Fruit fly (Drosophila melanogaster) whole organism, embryonic: ENCODE measurements around the gene CG13392.

Experiments used
- Asciz ChIP-seq: fragments of 200-800 bp; sonication (Bioruptor generic); optimal IDR thresholded peaks from 2 replicates; lab custom pipeline; 2017; ENCODE audit warnings: missing biosample characterization, mild to moderate bottlenecking, missing genetic modification characterization, missing genetic modification reagents
- BtbVII ChIP-seq: fragments of 200-800 bp; sonication (Bioruptor generic); optimal IDR thresholded peaks from 3 replicates; lab custom pipeline; 2017; ENCODE audit warnings: missing biosample characterization, mild to moderate bottlenecking, missing genetic modification characterization
- CG11398 ChIP-seq: fragments of 200-800 bp; sonication (Bioruptor generic); optimal IDR thresholded peaks from 2 replicates; lab custom pipeline; 2016; ENCODE audit warnings: missing biosample characterization, missing genetic modification characterization
- CG11456 ChIP-seq: fragments of 200-800 bp; sonication (Bioruptor generic); IDR thresholded peaks from 3 replicates; pipeline ENCODE4 v1.3.6; 2022; ENCODE audit warnings: missing biosample characterization, missing genetic modification characterization
- CG12299 ChIP-seq: fragments of 200-800 bp; sonication (Bioruptor generic); optimal IDR thresholded peaks from 2 replicates; lab custom pipeline; 2018; ENCODE audit warnings: missing biosample characterization, mild to moderate bottlenecking, missing genetic modification characterization
- CG12744 ChIP-seq: fragments of 200-800 bp; sonication (Bioruptor generic); optimal IDR thresholded peaks from 2 replicates; lab custom pipeline; 2016; ENCODE audit warnings: missing biosample characterization, missing genetic modification characterization
- CG13424 ChIP-seq: fragments of 200-800 bp; sonication (Bioruptor generic); optimal IDR thresholded peaks from 2 replicates; lab custom pipeline; 2019; ENCODE audit warnings: missing biosample characterization, mild to moderate bottlenecking, missing genetic modification characterization, moderate library complexity
- CG13624 ChIP-seq: fragments of 200-800 bp; sonication (Bioruptor generic); optimal IDR thresholded peaks from 2 replicates; lab custom pipeline; 2016; ENCODE audit warnings: missing biosample characterization, missing genetic modification characterization
- CG14441 ChIP-seq: fragments of 200-800 bp; sonication (Bioruptor generic); IDR thresholded peaks from 2 replicates; pipeline ENCODE4 v1.3.6; 2022; ENCODE audit warnings: missing biosample characterization, missing genetic modification characterization
- CG14860 ChIP-seq: fragments of 200-800 bp; sonication (Bioruptor generic); IDR thresholded peaks from 3 replicates; pipeline ENCODE4 v1.3.6; 2022; ENCODE audit warnings: missing biosample characterization, missing genetic modification characterization; ENCODE audit not compliant: partially characterized antibody
- CG15601 ChIP-seq: fragments of 200-800 bp; sonication (Bioruptor generic); optimal IDR thresholded peaks from 3 replicates; lab custom pipeline; 2019; ENCODE audit warnings: missing biosample characterization, mild to moderate bottlenecking, missing genetic modification characterization, moderate library complexity
- CG1602 ChIP-seq: fragments of 200-800 bp; sonication (Bioruptor generic); optimal IDR thresholded peaks from 3 replicates; lab custom pipeline; 2016; ENCODE audit warnings: missing biosample characterization, missing genetic modification characterization
- CG16815 ChIP-seq: fragments of 200-800 bp; sonication (Bioruptor generic); optimal IDR thresholded peaks from 3 replicates; lab custom pipeline; 2017; ENCODE audit warnings: missing biosample characterization, mild to moderate bottlenecking, missing genetic modification characterization
- CG17385 ChIP-seq: fragments of 200-800 bp; sonication (Bioruptor generic); optimal IDR thresholded peaks from 3 replicates; lab custom pipeline; 2018; ENCODE audit warnings: missing biosample characterization, mild to moderate bottlenecking, missing genetic modification characterization
- CG18011 ChIP-seq: fragments of 200-800 bp; sonication (Bioruptor generic); optimal IDR thresholded peaks from 2 replicates; lab custom pipeline; 2017; ENCODE audit warnings: missing biosample characterization, missing genetic modification characterization, mild to moderate bottlenecking, moderate library complexity, missing genotype
- CG18262 ChIP-seq: fragments of 200-800 bp; optimal IDR thresholded peaks from 3 replicates; lab custom pipeline; 2019; ENCODE audit warnings: missing biosample characterization, mild to moderate bottlenecking, missing genetic modification characterization, moderate library complexity
- CG2678 ChIP-seq: fragments of 200-800 bp; sonication (Bioruptor generic); optimal IDR thresholded peaks from 3 replicates; lab custom pipeline; 2019; ENCODE audit warnings: missing biosample characterization, mild to moderate bottlenecking, missing genetic modification characterization, moderate library complexity
- CG30403 ChIP-seq: fragments of 200-800 bp; sonication (Bioruptor generic); optimal IDR thresholded peaks from 3 replicates; lab custom pipeline; 2016; ENCODE audit warnings: missing biosample characterization, missing genetic modification characterization
- CG31365 ChIP-seq: fragments of 200-800 bp; sonication (Bioruptor generic); optimal IDR thresholded peaks from 2 replicates; lab custom pipeline; 2018; ENCODE audit warnings: missing biosample characterization, mild to moderate bottlenecking, missing genetic modification characterization
- CG4328 ChIP-seq: fragments of 200-800 bp; sonication (Bioruptor generic); optimal IDR thresholded peaks from 3 replicates; lab custom pipeline; 2017; ENCODE audit warnings: missing biosample characterization, missing genetic modification reagents, missing genetic modification characterization
- CG7556 ChIP-seq: fragments of 200-800 bp; sonication (Bioruptor generic); optimal IDR thresholded peaks from 2 replicates; lab custom pipeline; 2017; ENCODE audit warnings: missing biosample characterization, mild to moderate bottlenecking, missing genetic modification characterization
- CG7963 ChIP-seq: fragments of 200-800 bp; sonication (Bioruptor generic); IDR thresholded peaks from 3 replicates; pipeline ENCODE4 v1.3.6; 2022; ENCODE audit warnings: missing biosample characterization, missing genetic modification characterization; ENCODE audit not compliant: partially characterized antibody
- D ChIP-seq, 2 experiments: fragments of 200-800 bp in 1 of 2; fragments of >200 bp in 1 of 2; sonication (Bioruptor generic) in 1 of 2; optimal IDR thresholded peaks; 2 replicates in 1 of 2; 3 replicates in 1 of 2; lab custom pipeline; 2017; ENCODE audit warnings: mild to moderate bottlenecking in 1 of 2, missing biosample characterization in 1 of 2, missing genetic modification characterization in 1 of 2, missing genetic modification reagents in 1 of 2
- Fer3 ChIP-seq: fragments of 200-800 bp; sonication (Bioruptor generic); optimal IDR thresholded peaks from 2 replicates; lab custom pipeline; 2018; ENCODE audit warnings: missing biosample characterization, mild to moderate bottlenecking, missing genetic modification characterization, moderate library complexity
- HLH54F ChIP-seq: fragments of 200-800 bp; sonication (Bioruptor generic); optimal IDR thresholded peaks from 3 replicates; lab custom pipeline; 2016; ENCODE audit warnings: missing biosample characterization, missing genetic modification characterization
- Hmr ChIP-seq: fragments of 200-800 bp; sonication (Bioruptor generic); optimal IDR thresholded peaks from 3 replicates; lab custom pipeline; 2017; ENCODE audit warnings: mild to moderate bottlenecking, missing biosample characterization, missing genetic modification reagents, missing genetic modification characterization
- Max ChIP-seq: fragments of 200-800 bp; sonication (Bioruptor generic); optimal IDR thresholded peaks from 2 replicates; lab custom pipeline; 2016; ENCODE audit warnings: missing biosample characterization, mild to moderate bottlenecking, missing genetic modification characterization
- Oli ChIP-seq: fragments of 200-800 bp; sonication (Bioruptor generic); optimal IDR thresholded peaks from 2 replicates; lab custom pipeline; 2018; ENCODE audit warnings: missing biosample characterization, mild to moderate bottlenecking, missing genetic modification characterization, moderate library complexity
- Sin3A ChIP-seq: fragments of >200 bp; optimal IDR thresholded peaks from 2 replicates; lab custom pipeline; 2018
- al ChIP-seq: fragments of 200-800 bp; sonication (Bioruptor generic); IDR thresholded peaks from 2 replicates; pipeline ENCODE4 v1.3.6; 2022; ENCODE audit warnings: missing biosample characterization, missing genetic modification characterization
- ase ChIP-seq: fragments of 200-800 bp; sonication (Bioruptor generic); IDR thresholded peaks from 3 replicates; pipeline ENCODE4 v1.3.6; 2022; ENCODE audit warnings: missing biosample characterization, missing genetic modification characterization
- cas ChIP-seq: fragments of 200-800 bp; sonication (Bioruptor generic); IDR thresholded peaks from 2 replicates; pipeline ENCODE4 v1.3.6; 2022; ENCODE audit warnings: missing biosample characterization, missing genetic modification characterization
- cg ChIP-seq: fragments of 200-800 bp; sonication (Bioruptor generic); optimal IDR thresholded peaks from 3 replicates; lab custom pipeline; 2019; ENCODE audit warnings: missing biosample characterization, mild to moderate bottlenecking, missing genetic modification characterization, moderate library complexity
- crp ChIP-seq, 2 experiments: fragments of 200-800 bp; sonication (Bioruptor generic); optimal IDR thresholded peaks; 2 replicates in 1 of 2; 3 replicates in 1 of 2; lab custom pipeline; 2017; ENCODE audit warnings: missing biosample characterization in 2 of 2, missing genetic modification characterization in 2 of 2, mild to moderate bottlenecking in 1 of 2, moderate library complexity in 1 of 2
- dmrt11E ChIP-seq: fragments of 200-800 bp; sonication (Bioruptor generic); optimal IDR thresholded peaks from 3 replicates; lab custom pipeline; 2018; ENCODE audit warnings: missing biosample characterization, mild to moderate bottlenecking, missing genetic modification characterization, moderate library complexity
- en ChIP-seq: fragments of 200-800 bp; sonication (Bioruptor generic); optimal IDR thresholded peaks from 2 replicates; lab custom pipeline; 2016; ENCODE audit warnings: missing biosample characterization, missing genetic modification characterization
- exex ChIP-seq: fragments of 200-800 bp; sonication (Bioruptor generic); optimal IDR thresholded peaks from 4 replicates; lab custom pipeline; 2018; ENCODE audit warnings: missing biosample characterization, mild to moderate bottlenecking, missing genetic modification characterization, moderate library complexity
- fd64A ChIP-seq: fragments of 200-800 bp; sonication (Bioruptor generic); optimal IDR thresholded peaks from 3 replicates; lab custom pipeline; 2018; ENCODE audit warnings: missing biosample characterization, mild to moderate bottlenecking, missing genetic modification characterization
- grn ChIP-seq: fragments of 200-800 bp; sonication (Bioruptor generic); optimal IDR thresholded peaks from 3 replicates; lab custom pipeline; 2017; ENCODE audit warnings: missing biosample characterization, missing genetic modification characterization
- lov ChIP-seq, 2 experiments: fragments of 200-800 bp in 1 of 2; fragments of >200 bp in 1 of 2; sonication (Bioruptor generic) in 1 of 2; IDR thresholded peaks in 1 of 2; optimal IDR thresholded peaks in 1 of 2; 2 replicates in 1 of 2; 3 replicates in 1 of 2; pipeline versions ENCODE4 v1.3.6 to Lab custom; 2017 to 2022; ENCODE audit warnings: missing biosample characterization in 1 of 2, missing genetic modification characterization in 1 of 2
- nmo ChIP-seq: fragments of 200-800 bp; sonication (Bioruptor generic); optimal IDR thresholded peaks from 2 replicates; lab custom pipeline; 2018; ENCODE audit warnings: missing biosample characterization, mild to moderate bottlenecking, missing genetic modification characterization, moderate library complexity
- pfk ChIP-seq: fragments of 200-800 bp; sonication (Bioruptor generic); optimal IDR thresholded peaks from 2 replicates; lab custom pipeline; 2018; ENCODE audit warnings: missing biosample characterization, mild to moderate bottlenecking, missing genetic modification characterization, moderate library complexity
- phol ChIP-seq: fragments of 200-800 bp; sonication (Bioruptor generic); optimal IDR thresholded peaks from 3 replicates; lab custom pipeline; 2018; ENCODE audit warnings: missing biosample characterization, mild to moderate bottlenecking, missing genetic modification characterization, moderate library complexity
- sens-2 ChIP-seq: fragments of 200-800 bp; sonication (Bioruptor generic); IDR thresholded peaks from 2 replicates; pipeline ENCODE4 v1.3.6; 2022; ENCODE audit warnings: missing biosample characterization, missing genetic modification characterization
- sqz ChIP-seq: fragments of 200-800 bp; sonication (Bioruptor generic); optimal IDR thresholded peaks from 3 replicates; lab custom pipeline; 2018; ENCODE audit warnings: missing biosample characterization, mild to moderate bottlenecking, missing genetic modification characterization
- tup ChIP-seq: fragments of 200-800 bp; sonication (Bioruptor generic); optimal IDR thresholded peaks from 2 replicates; lab custom pipeline; 2016; ENCODE audit warnings: missing biosample characterization, mild to moderate bottlenecking, missing genetic modification characterization, moderate library complexity
- unc-4 ChIP-seq: fragments of 200-800 bp; sonication (Bioruptor generic); IDR thresholded peaks from 2 replicates; pipeline ENCODE4 v1.3.6; 2022; ENCODE audit warnings: missing biosample characterization, missing genetic modification characterization; ENCODE audit not compliant: partially characterized antibody

CG13392 gene

dm6 chr2L:8361204-8361952, 21.2 kb downstream of the CG13392 start (continued):
- TF ChIP-seq CG13624 (GFP tag; lab: Kevin White, UChicago) = no peak
- TF ChIP-seq tup = no peak
- no peak for TF ChIP-seq en (GFP tag; lab: Kevin White, UChicago)
- 0 out of 3 replicates have a peak, but pooled peaks have one; percentile 14 for TF ChIP-seq ase (GFP tag; lab: Robert Waterston, UW)
- TF ChIP-seq phol = peak; percentile 40
- peak; percentile 43 for TF ChIP-seq Hmr (GFP tag; lab: Kevin White, UChicago)
- TF ChIP-seq CG11398 (GFP tag; lab: Kevin White, UChicago) = no peak
- peak; percentile 52 for TF ChIP-seq CG2678 (tag; lab: Kevin White, UChicago)
- TF ChIP-seq CG30403 (GFP tag; lab: Kevin White, UChicago) = peak; percentile 40
- TF ChIP-seq dmrt11E = peak; percentile 13
- TF ChIP-seq sens-2 (GFP tag; lab: Robert Waterston, UW) = no peak
- no peak for TF ChIP-seq CG18011 (GFP tag; lab: Kevin White, UChicago)
- peak; percentile 1 for TF ChIP-seq CG4328 (GFP tag; lab: Kevin White, UChicago)
- no peak for TF ChIP-seq sqz (GFP tag; lab: Kevin White, UChicago)
- no peak for TF ChIP-seq Sin3A (lab: Kevin White, UChicago)
- TF ChIP-seq CG11456 = peak; percentile 35; the same call in 1 of the 3 replicates
- peak; percentile 20 for TF ChIP-seq CG16815 (GFP tag; lab: Kevin White, UChicago)
- peak; percentile 13 for TF ChIP-seq CG12299 (tag; lab: Kevin White, UChicago)
- peak; percentile 10 for TF ChIP-seq CG17385 (GFP tag; lab: Kevin White, UChicago)
- no peak for TF ChIP-seq al (GFP tag; lab: Robert Waterston, UW)
- no peak for TF ChIP-seq lov (optimal IDR thresholded peaks at IDR 0.05; lab: Kevin White, UChicago)
- no peak for TF ChIP-seq lov (GFP tag; IDR thresholded peaks at IDR 0.05; lab: Robert Waterston, UW)
- no peak for TF ChIP-seq HLH54F (GFP tag; lab: Kevin White, UChicago)
- TF ChIP-seq fd64A (GFP tag; lab: Kevin White, UChicago) = peak; percentile 62
- no peak for TF ChIP-seq CG14441
- no peak for TF ChIP-seq unc-4 (GFP tag; lab: Robert Waterston, UW)
- TF ChIP-seq cg (GFP tag; lab: Kevin White, UChicago) = no peak
- peak; percentile 46 for TF ChIP-seq nmo (GFP tag; lab: Kevin White, UChicago)
- no peak for TF ChIP-seq grn (GFP tag; lab: Kevin White, UChicago)
- no peak for TF ChIP-seq CG14860 (GFP tag; lab: Robert Waterston, UW)
- TF ChIP-seq Asciz = no peak
- TF ChIP-seq CG18262 = peak; percentile 43
- TF ChIP-seq BtbVII (GFP tag; lab: Kevin White, UChicago) = no peak
- TF ChIP-seq CG1602 = peak; percentile 19
- TF ChIP-seq crp (GFP tag; optimal IDR thresholded peaks at IDR 0.05; lab: Kevin White, UChicago) = no peak
- peak; percentile 16 for TF ChIP-seq CG13424 (tag; lab: Kevin White, UChicago)
- no peak for TF ChIP-seq CG7963 (GFP tag; lab: Robert Waterston, UW)
- peak; percentile 44 for TF ChIP-seq CG7556 (GFP tag; lab: Kevin White, UChicago)
- no peak for TF ChIP-seq CG15601 (tag; lab: Kevin White, UChicago)
- TF ChIP-seq cas (GFP tag; lab: Robert Waterston, UW) = no peak
- no peak for TF ChIP-seq CG31365 (tag; lab: Kevin White, UChicago)
- no peak for TF ChIP-seq CG12744
- peak; percentile 12 for TF ChIP-seq pfk
- peak; percentile 8 for TF ChIP-seq exex (tag; lab: Kevin White, UChicago)
- peak; percentile 16 for TF ChIP-seq Fer3 (tag; lab: Kevin White, UChicago)
- no peak for TF ChIP-seq D (optimal IDR thresholded peaks at IDR 0.05; lab: Kevin White, UChicago)
- TF ChIP-seq D (GFP tag; optimal IDR thresholded peaks at IDR 0.05; lab: Kevin White, UChicago) = peak; percentile 46
- no peak for TF ChIP-seq Oli (tag; lab: Kevin White, UChicago)
- TF ChIP-seq Max = peak; percentile 6
